Worm (Caenorhabditis elegans): ENCODE data around the gene fbxa-210.

The fbxa-210 gene

ce11 chrV:18081857-18082256 is 43.3 kb upstream of the fbxa-210 start, which contains the start of gene nova-1:
TSS of gene nova-1 (minus strand) at chrV:18081957.
- TF ChIP-seq daf-16 (GFP tag; optimal IDR thresholded peaks at IDR 0.05): no peak
- TF ChIP-seq daf-16 (tag; optimal IDR thresholded peaks at IDR 0.05): no peak
- TF ChIP-seq zag-1 (tag; optimal IDR thresholded peaks at IDR 0.05): no peak
- no peak for TF ChIP-seq arid-1 (GFP tag; conservative IDR thresholded peaks at IDR 0.05)
- TF ChIP-seq nhr-48 (tag; optimal IDR thresholded peaks at IDR 0.05): no peak
- no peak for TF ChIP-seq sdz-12 (GFP tag; optimal IDR thresholded peaks at IDR 0.05)
- no peak for TF ChIP-seq saeg-2 (GFP tag; IDR thresholded peaks at IDR 0.05)
- no peak for TF ChIP-seq dpl-1 (GFP tag; optimal IDR thresholded peaks at IDR 0.05)
- TF ChIP-seq jun-1 (tag; optimal IDR thresholded peaks at IDR 0.05): no peak

ce11 chrV:18085150-18085833 is 39.9 kb upstream of the fbxa-210 start, which contains the start of gene fbxa-106:
TSS of gene fbxa-106 (minus strand) at chrV:18085200.
- no peak for TF ChIP-seq ceh-20 (GFP tag; IDR thresholded peaks at IDR 0.05)
- TF ChIP-seq F37D6.2 (tag; optimal IDR thresholded peaks at IDR 0.05): no peak
- TF ChIP-seq aha-1 (tag): no peak
- TF ChIP-seq spr-1 (tag; optimal IDR thresholded peaks at IDR 0.05): no peak
- no peak for TF ChIP-seq rbr-2 (tag; optimal IDR thresholded peaks at IDR 0.05)
- TF ChIP-seq Y105C5A.15 (GFP tag; IDR thresholded peaks at IDR 0.05): no peak
- TF ChIP-seq R02D3.7 (tag; optimal IDR thresholded peaks at IDR 0.05): no peak
- TF ChIP-seq spr-3 (GFP tag; optimal IDR thresholded peaks at IDR 0.05): no peak
- no peak for TF ChIP-seq saeg-2 (GFP tag; IDR thresholded peaks at IDR 0.05)
- TF ChIP-seq unc-130 (GFP tag; optimal IDR thresholded peaks at IDR 0.05): peak; percentile 13
- TF ChIP-seq daf-16 (GFP tag; optimal IDR thresholded peaks at IDR 0.05): no peak
- no peak for TF ChIP-seq daf-16 (tag; optimal IDR thresholded peaks at IDR 0.05)
- TF ChIP-seq vab-7 (GFP tag; IDR thresholded peaks at IDR 0.05): no peak
- TF ChIP-seq dve-1 (tag; optimal IDR thresholded peaks at IDR 0.05; ENCODE audit: insufficient read depth): no peak
- TF ChIP-seq nhr-77 (tag; optimal IDR thresholded peaks at IDR 0.05): no peak
- TF ChIP-seq lin-38 (GFP tag; IDR thresholded peaks at IDR 0.05): peak; percentile 75
- TF ChIP-seq arid-1 (GFP tag; conservative IDR thresholded peaks at IDR 0.05): 0 out of 2 replicates have a peak, but pooled peaks have one; percentile 32
- TF ChIP-seq F49E8.2 (tag; optimal IDR thresholded peaks at IDR 0.05; ENCODE audit: borderline replicate concordance): peak; percentile 72
- no peak for TF ChIP-seq attf-4 (tag; optimal IDR thresholded peaks at IDR 0.05)
- TF ChIP-seq nhr-10 (tag; optimal IDR thresholded peaks at IDR 0.05): no peak
- no peak for TF ChIP-seq lin-13 (GFP tag; optimal IDR thresholded peaks at IDR 0.05)
- TF ChIP-seq ctbp-1 (GFP tag; IDR thresholded peaks at IDR 0.05): 0 out of 2 replicates have a peak, but pooled peaks have one; percentile 37
- 0 out of 2 replicates have a peak, but pooled peaks have one; percentile 20 for TF ChIP-seq dmd-8 (GFP tag; IDR thresholded peaks at IDR 0.05)
- no peak for TF ChIP-seq nhr-25 (tag; optimal IDR thresholded peaks at IDR 0.05; ENCODE audit: borderline replicate concordance, insufficient read depth)
- no peak for TF ChIP-seq T20F7.1 (GFP tag; optimal IDR thresholded peaks at IDR 0.05)
- no peak for TF ChIP-seq ztf-7 (tag; optimal IDR thresholded peaks at IDR 0.05)
- no peak for TF ChIP-seq egl-27 (tag; optimal IDR thresholded peaks at IDR 0.05)
- no peak for TF ChIP-seq Y75B8A.6 (GFP tag; IDR thresholded peaks at IDR 0.05)
- no peak for TF ChIP-seq lsy-2 (tag; optimal IDR thresholded peaks at IDR 0.05)
- no peak for TF ChIP-seq hmg-1.1 (GFP tag; IDR thresholded peaks at IDR 0.05)
- no peak for TF ChIP-seq madf-9 (GFP tag; conservative IDR thresholded peaks at IDR 0.05)
- TF ChIP-seq T26A8.4 (GFP tag; IDR thresholded peaks at IDR 0.05): no peak

- no peak for TF ChIP-seq dmd-6 (GFP tag; IDR thresholded peaks at IDR 0.05)
- TF ChIP-seq mxl-3 (GFP tag; optimal IDR thresholded peaks at IDR 0.05): no peak
- no peak for TF ChIP-seq mep-1 (tag; optimal IDR thresholded peaks at IDR 0.05)
- TF ChIP-seq unc-39 (tag; optimal IDR thresholded peaks at IDR 0.05): no peak
- TF ChIP-seq nhr-48 (tag; optimal IDR thresholded peaks at IDR 0.05): no peak
- no peak for TF ChIP-seq ceh-44 (GFP tag; IDR thresholded peaks at IDR 0.05)
Observed at ce11 chrV:18086174-18086661, 39.0 kb upstream of the fbxa-210 start, which contains the start of gene Y59A8B.12. TSS of gene Y59A8B.12 (minus strand) at chrV:18086224.
